Worm (Caenorhabditis elegans): ENCODE measurements around the gene K02E2.8.

DNA sequence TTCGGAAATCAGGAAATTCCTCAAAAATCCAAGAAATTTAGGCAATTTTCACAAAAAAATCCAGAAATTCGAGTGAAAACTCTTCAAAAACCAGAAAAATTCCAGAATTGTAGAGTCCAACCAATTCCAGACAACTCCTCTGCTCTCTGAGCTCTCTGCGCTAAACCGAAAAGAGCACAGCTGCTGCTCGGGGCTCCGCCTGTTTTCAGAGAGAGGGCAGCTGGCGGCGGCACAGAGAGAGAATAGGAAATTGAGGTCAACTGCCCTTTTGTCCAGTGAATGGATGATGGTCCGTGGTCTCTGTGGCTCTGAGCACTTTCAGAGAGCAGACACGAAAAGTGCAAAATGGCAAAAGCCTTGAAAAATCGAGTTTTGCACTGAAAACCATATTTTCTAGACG lies 42.3 kb upstream of the K02E2.8 start:
- TF ChIP-seq nhr-77 (tag; optimal IDR thresholded peaks at IDR 0.05) (no peak), nhr-43 (tag; optimal IDR thresholded peaks at IDR 0.05; ENCODE audit: poor library complexity, severe bottlenecking) (no peak), elt-3 (tag; optimal IDR thresholded peaks at IDR 0.05) (no peak)
